Fruit fly (Drosophila melanogaster) whole organism, embryonic: ENCODE measurements around the gene superdeath.

Experiments
- Ada2b ChIP-seq: fragments of 200-800 bp; sonication (Bioruptor generic); IDR thresholded peaks from 2 replicates; pipeline ENCODE4 v1.3.6; 2022; ENCODE audit warnings: missing biosample characterization, missing genetic modification characterization
- C15 ChIP-seq: fragments of 200-800 bp; sonication (Bioruptor generic); IDR thresholded peaks from 3 replicates; pipeline ENCODE4 v1.3.6; 2022; ENCODE audit warnings: missing biosample characterization, missing genetic modification characterization
- CG10274 ChIP-seq: fragments of 200-800 bp; sonication (Bioruptor generic); optimal IDR thresholded peaks from 3 replicates; lab custom pipeline; 2017; ENCODE audit warnings: missing biosample characterization, mild to moderate bottlenecking, missing genetic modification characterization
- CG12942 ChIP-seq: fragments of 200-800 bp; sonication (Bioruptor generic); optimal IDR thresholded peaks from 3 replicates; lab custom pipeline; 2016; ENCODE audit warnings: missing biosample characterization, missing genetic modification characterization
- CG15269 ChIP-seq: fragments of 200-800 bp; sonication (Bioruptor generic); optimal IDR thresholded peaks from 2 replicates; lab custom pipeline; 2018; ENCODE audit warnings: missing biosample characterization, mild to moderate bottlenecking, missing genetic modification characterization, moderate library complexity
- CG15601 ChIP-seq: fragments of 200-800 bp; sonication (Bioruptor generic); optimal IDR thresholded peaks from 3 replicates; lab custom pipeline; 2019; ENCODE audit warnings: missing biosample characterization, mild to moderate bottlenecking, missing genetic modification characterization, moderate library complexity
- CG17328 ChIP-seq: fragments of 200-800 bp; sonication (Bioruptor generic); IDR thresholded peaks from 2 replicates; pipeline ENCODE4 v1.3.6; 2022; ENCODE audit warnings: missing biosample characterization, missing genetic modification characterization
- CG17912 ChIP-seq: fragments of 200-800 bp; sonication (Bioruptor generic); optimal IDR thresholded peaks from 2 replicates; lab custom pipeline; 2018; ENCODE audit warnings: missing biosample characterization, mild to moderate bottlenecking, missing genetic modification characterization
- CG31365 ChIP-seq: fragments of 200-800 bp; sonication (Bioruptor generic); optimal IDR thresholded peaks from 2 replicates; lab custom pipeline; 2018; ENCODE audit warnings: missing biosample characterization, mild to moderate bottlenecking, missing genetic modification characterization
- CG31441 ChIP-seq: fragments of 200-800 bp; sonication (Bioruptor generic); IDR thresholded peaks from 2 replicates; pipeline ENCODE4 v1.3.6; 2022; ENCODE audit warnings: missing biosample characterization, missing genetic modification characterization
- CG32767 ChIP-seq: fragments of 200-800 bp; sonication (Bioruptor generic); IDR thresholded peaks from 2 replicates; pipeline ENCODE4 v1.3.6; 2022; ENCODE audit warnings: missing biosample characterization, missing genetic modification characterization
- CG3838 ChIP-seq: fragments of 200-800 bp; sonication (Bioruptor generic); optimal IDR thresholded peaks from 3 replicates; lab custom pipeline; 2016; ENCODE audit warnings: missing biosample characterization, missing genetic modification characterization
- CG6689 ChIP-seq: fragments of 200-800 bp; sonication (Bioruptor generic); IDR thresholded peaks from 2 replicates; pipeline ENCODE4 v1.3.6; 2022; ENCODE audit warnings: missing biosample characterization, missing genetic modification characterization
- D19A ChIP-seq: fragments of 200-800 bp; optimal IDR thresholded peaks from 3 replicates; lab custom pipeline; 2019; ENCODE audit warnings: missing biosample characterization, mild to moderate bottlenecking, missing genetic modification characterization, moderate library complexity
- Dip3 ChIP-seq: fragments of 200-800 bp; sonication (Bioruptor generic); optimal IDR thresholded peaks from 3 replicates; lab custom pipeline; 2016; ENCODE audit warnings: missing biosample characterization, missing genetic modification characterization
- E2f2 ChIP-seq: fragments of 200-800 bp; sonication (Bioruptor generic); IDR thresholded peaks from 2 replicates; pipeline ENCODE4 v1.3.6; 2022; ENCODE audit warnings: missing biosample characterization, missing genetic modification characterization
- ERR ChIP-seq: fragments of 200-800 bp; sonication (Bioruptor generic); optimal IDR thresholded peaks from 2 replicates; lab custom pipeline; 2016; ENCODE audit warnings: missing biosample characterization, missing genetic modification characterization
- Eip74EF ChIP-seq, 2 experiments: fragments of 200-800 bp in 1 of 2; fragments of >200 bp in 1 of 2; sonication (Bioruptor generic) in 1 of 2; optimal IDR thresholded peaks; 2 replicates each; lab custom pipeline; 2017 to 2019; ENCODE audit warnings: missing biosample characterization in 2 of 2, missing genetic modification characterization in 2 of 2, mild to moderate bottlenecking in 1 of 2, moderate library complexity in 1 of 2
- Elba2 ChIP-seq: fragments of 200-800 bp; sonication (Bioruptor generic); optimal IDR thresholded peaks from 3 replicates; lab custom pipeline; 2016; ENCODE audit warnings: missing biosample characterization, missing genetic modification characterization
- Fer2 ChIP-seq: fragments of 200-800 bp; sonication (Bioruptor generic); optimal IDR thresholded peaks from 2 replicates; lab custom pipeline; 2018; ENCODE audit warnings: missing biosample characterization, mild to moderate bottlenecking, missing genetic modification characterization, moderate library complexity
- Gug ChIP-seq: fragments of 200-800 bp; sonication (Bioruptor generic); IDR thresholded peaks from 4 replicates; pipeline ENCODE4 v1.3.6; 2022; ENCODE audit warnings: missing biosample characterization, missing genetic modification characterization
- Hey ChIP-seq: fragments of 200-800 bp; sonication (Bioruptor generic); optimal IDR thresholded peaks from 3 replicates; lab custom pipeline; 2018; ENCODE audit warnings: missing biosample characterization, mild to moderate bottlenecking, missing genetic modification characterization
- Hr78 ChIP-seq, 2 experiments: fragments of 200-800 bp in 1 of 2; fragments of >200 bp in 1 of 2; sonication (Bioruptor generic) in 1 of 2; optimal IDR thresholded peaks; 2 replicates each; lab custom pipeline; 2017 to 2019; ENCODE audit warnings: missing biosample characterization in 2 of 2, missing genetic modification characterization in 2 of 2, mild to moderate bottlenecking in 1 of 2, moderate library complexity in 1 of 2
- MBD-R2 ChIP-seq: fragments of 200-800 bp; sonication (Bioruptor generic); IDR thresholded peaks from 2 replicates; pipeline ENCODE4 v1.3.6; 2022; ENCODE audit warnings: missing biosample characterization, missing genetic modification characterization
- Mes4 ChIP-seq: fragments of 200-800 bp; sonication (Bioruptor generic); optimal IDR thresholded peaks from 2 replicates; lab custom pipeline; 2016; ENCODE audit warnings: missing biosample characterization, missing genetic modification characterization
- Ssrp ChIP-seq: fragments of 200-800 bp; sonication (Bioruptor generic); optimal IDR thresholded peaks from 2 replicates; lab custom pipeline; 2018; ENCODE audit warnings: missing biosample characterization, mild to moderate bottlenecking, missing genetic modification characterization, moderate library complexity
- TFAM ChIP-seq: fragments of 200-800 bp; sonication (Bioruptor generic); optimal IDR thresholded peaks from 2 replicates; lab custom pipeline; 2017; ENCODE audit warnings: missing biosample characterization, missing genetic modification characterization, inconsistent platforms
- YL-1 ChIP-seq: fragments of 200-800 bp; sonication (Bioruptor generic); optimal IDR thresholded peaks from 3 replicates; lab custom pipeline; 2017; ENCODE audit warnings: missing biosample characterization, mild to moderate bottlenecking, missing genetic modification characterization
- al ChIP-seq: fragments of 200-800 bp; sonication (Bioruptor generic); IDR thresholded peaks from 2 replicates; pipeline ENCODE4 v1.3.6; 2022; ENCODE audit warnings: missing biosample characterization, missing genetic modification characterization
- ase ChIP-seq: fragments of 200-800 bp; sonication (Bioruptor generic); IDR thresholded peaks from 3 replicates; pipeline ENCODE4 v1.3.6; 2022; ENCODE audit warnings: missing biosample characterization, missing genetic modification characterization
- az2 ChIP-seq: fragments of 200-800 bp; sonication (Bioruptor generic); optimal IDR thresholded peaks from 3 replicates; lab custom pipeline; 2016; ENCODE audit warnings: missing biosample characterization, missing genetic modification characterization
- bigmax ChIP-seq: fragments of 200-800 bp; sonication (Bioruptor generic); optimal IDR thresholded peaks from 2 replicates; lab custom pipeline; 2018; ENCODE audit warnings: missing biosample characterization, mild to moderate bottlenecking, missing genetic modification characterization
- btn ChIP-seq: fragments of 200-800 bp; sonication (Bioruptor generic); optimal IDR thresholded peaks from 2 replicates; lab custom pipeline; 2016; ENCODE audit warnings: missing biosample characterization, missing genetic modification characterization
- dpn ChIP-seq, 2 experiments: fragments of 200-800 bp; sonication (Bioruptor generic); optimal IDR thresholded peaks; 3 replicates each; lab custom pipeline; 2016; ENCODE audit warnings: missing biosample characterization in 2 of 2, missing genetic modification characterization in 2 of 2
- emc ChIP-seq: fragments of 200-800 bp; sonication (Bioruptor generic); optimal IDR thresholded peaks from 2 replicates; lab custom pipeline; 2016; ENCODE audit warnings: missing biosample characterization, missing genetic modification characterization
- inv ChIP-seq: fragments of 200-800 bp; sonication (Bioruptor generic); IDR thresholded peaks from 2 replicates; pipeline ENCODE4 v1.3.6; 2022; ENCODE audit warnings: missing biosample characterization, missing genetic modification characterization; ENCODE audit not compliant: partially characterized antibody
- jumu ChIP-seq: fragments of 200-800 bp; sonication (Bioruptor generic); optimal IDR thresholded peaks from 3 replicates; lab custom pipeline; 2016; ENCODE audit warnings: missing biosample characterization, missing genetic modification characterization
- lbe ChIP-seq: fragments of 200-800 bp; sonication (Bioruptor generic); optimal IDR thresholded peaks from 2 replicates; lab custom pipeline; 2016; ENCODE audit warnings: missing biosample characterization, mild to moderate bottlenecking, missing genetic modification characterization
- nerfin-2 ChIP-seq: fragments of 200-800 bp; sonication (Bioruptor generic); IDR thresholded peaks from 2 replicates; pipeline ENCODE4 v1.3.6; 2022; ENCODE audit warnings: missing biosample characterization, missing genetic modification characterization; ENCODE audit not compliant: partially characterized antibody
- otp ChIP-seq: fragments of 200-800 bp; sonication (Bioruptor generic); IDR thresholded peaks from 3 replicates; pipeline ENCODE4, ENCODE4 v1.3.6; 2022; ENCODE audit warnings: missing biosample characterization, missing genetic modification characterization
- p53 ChIP-seq: fragments of 200-800 bp; sonication (Bioruptor generic); optimal IDR thresholded peaks from 2 replicates; lab custom pipeline; 2016; ENCODE audit warnings: missing biosample characterization, missing genetic modification characterization
- prd ChIP-seq, 3 experiments: fragments of >200 bp in 2 of 3; fragments of 200-800 bp in 1 of 3; sonication (Bioruptor generic) in 1 of 3; optimal IDR thresholded peaks in 2 of 3; IDR thresholded peaks in 1 of 3; 2 replicates in 2 of 3; 3 replicates in 1 of 3; pipeline versions ENCODE4 v1.3.6 to Lab custom; 2017 to 2022; ENCODE audit warnings: missing biosample characterization in 1 of 3, missing genetic modification characterization in 1 of 3
- psq ChIP-seq: fragments of 200-800 bp; sonication (Bioruptor generic); optimal IDR thresholded peaks from 2 replicates; lab custom pipeline; 2017; ENCODE audit warnings: missing biosample characterization, missing genetic modification characterization
- salm ChIP-seq: fragments of 200-800 bp; sonication (Bioruptor generic); optimal IDR thresholded peaks from 2 replicates; lab custom pipeline; 2018; ENCODE audit warnings: missing biosample characterization, mild to moderate bottlenecking, missing genetic modification characterization
- stc ChIP-seq: fragments of 200-800 bp; sonication (Bioruptor generic); IDR thresholded peaks from 2 replicates; pipeline ENCODE4 v1.3.6; 2022; ENCODE audit warnings: missing biosample characterization, missing genetic modification characterization
- tgo ChIP-seq: fragments of 200-800 bp; sonication (Bioruptor generic); IDR thresholded peaks from 3 replicates; pipeline ENCODE4 v1.3.6; 2022; ENCODE audit warnings: missing biosample characterization, missing genetic modification characterization
- toy ChIP-seq: fragments of 200-800 bp; sonication (Bioruptor generic); IDR thresholded peaks from 2 replicates; pipeline ENCODE4 v1.3.6; 2022; ENCODE audit warnings: missing biosample characterization, missing genetic modification characterization
- trh ChIP-seq: fragments of 200-800 bp; sonication (Bioruptor generic); optimal IDR thresholded peaks from 2 replicates; lab custom pipeline; 2016; ENCODE audit warnings: missing biosample characterization, missing genetic modification characterization

The superdeath gene

DNA sequence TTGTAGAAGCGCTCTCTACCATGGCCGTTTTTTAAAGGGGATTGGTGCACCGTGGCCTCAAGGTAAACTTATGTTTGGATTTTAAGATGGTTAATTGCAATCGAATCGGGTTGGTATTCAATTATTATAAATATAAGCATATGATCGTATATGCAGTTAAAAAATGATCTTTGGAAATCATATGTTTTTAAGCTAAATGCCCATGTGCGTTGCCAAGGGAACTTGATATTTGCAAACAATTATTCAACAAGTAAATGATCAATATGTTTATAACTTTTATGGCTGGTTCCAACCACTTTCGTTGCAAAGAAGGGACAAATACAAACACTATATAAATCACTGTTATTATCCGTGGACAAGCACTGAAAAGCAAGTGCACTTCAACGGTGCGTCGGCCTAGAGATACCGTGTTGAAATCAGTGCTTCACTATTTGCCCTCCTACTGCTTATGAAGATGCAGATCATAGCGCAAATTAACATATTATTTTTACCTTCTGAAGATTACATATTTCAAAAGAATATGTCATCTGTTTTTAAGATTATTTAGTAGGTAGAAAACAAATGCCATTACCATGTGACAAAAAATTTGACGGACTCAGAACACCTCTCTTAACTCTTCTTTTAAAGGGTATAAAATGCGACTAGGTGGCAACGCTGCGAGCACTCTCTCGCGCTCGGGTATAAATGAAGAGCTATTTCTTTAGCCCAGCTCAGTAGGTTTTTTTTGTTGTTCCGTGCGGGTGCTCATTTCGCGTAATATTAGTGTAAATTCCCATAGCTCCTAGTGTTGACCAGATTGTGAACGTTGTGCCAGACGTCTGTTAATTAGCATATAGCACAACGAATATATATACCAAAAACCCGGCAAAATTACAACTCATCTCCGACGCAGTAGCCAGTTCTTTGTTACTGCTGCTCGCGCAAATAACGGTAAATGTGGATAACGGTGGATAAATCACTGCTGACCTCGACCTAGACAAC lies 19.2 kb downstream of the superdeath start, which contains the start of gene rdog (continued):
- TF ChIP-seq trh (GFP tag; lab: Kevin White, UChicago) (no peak), CG15269 (tag; lab: Kevin White, UChicago) (peak; percentile 81), Hr78 (GFP tag; optimal IDR thresholded peaks at IDR 0.05; lab: Kevin White, UChicago) (no peak), stc (GFP tag; lab: Robert Waterston, UW) (peak; percentile 57; the same call in 1 of the 2 replicates), CG15601 (peak; percentile 67), Ada2b (peak; percentile 49), YL-1 (GFP tag; lab: Kevin White, UChicago) (peak; percentile 75), Dip3 (peak; percentile 80), ERR (GFP tag; lab: Kevin White, UChicago) (peak; percentile 54), CG32767 (GFP tag; lab: Robert Waterston, UW) (peak; percentile 65; the same call in 1 of the 2 replicates), Ssrp (tag; lab: Kevin White, UChicago) (peak; percentile 85), Hey (no peak), emc (GFP tag; lab: Kevin White, UChicago) (peak; percentile 69), prd (optimal IDR thresholded peaks at IDR 0.05; lab: Kevin White, UChicago) (no peak), prd (GFP tag; IDR thresholded peaks at IDR 0.05; lab: Robert Waterston, UW) (peak; percentile 65; the same call in 2 of the 3 replicates), nerfin-2 (GFP tag; lab: Robert Waterston, UW) (no peak), az2 (GFP tag; lab: Kevin White, UChicago) (peak; percentile 88), inv (GFP tag; lab: Robert Waterston, UW) (no peak), psq (GFP tag; lab: Kevin White, UChicago) (peak; percentile 48), dpn (GFP tag; optimal IDR thresholded peaks at IDR 0.05; lab: Kevin White, UChicago) (peak; percentile 86 to 88), p53 (peak; percentile 42), E2f2 (GFP tag; lab: Robert Waterston, UW) (peak; percentile 43; the same call in 1 of the 2 replicates), ase (GFP tag; lab: Robert Waterston, UW) (no peak), al (GFP tag; lab: Robert Waterston, UW) (peak; percentile 27; the same call in 1 of the 2 replicates), Elba2 (GFP tag; lab: Kevin White, UChicago) (no peak), Mes4 (peak; percentile 68), lbe (GFP tag; lab: Kevin White, UChicago) (peak; percentile 49), CG17328 (GFP tag; lab: Robert Waterston, UW) (peak; percentile 52; the same call in 1 of the 2 replicates), tgo (peak; percentile 64), toy (GFP tag; lab: Robert Waterston, UW) (no peak), Gug (GFP tag; lab: Robert Waterston, UW) (peak; percentile 32; the same call in 3 of the 4 replicates), CG31365 (no peak), CG31441 (GFP tag; lab: Robert Waterston, UW) (peak; percentile 52), C15 (GFP tag; lab: Robert Waterston, UW) (no peak), Eip74EF (GFP tag; optimal IDR thresholded peaks at IDR 0.05; lab: Kevin White, UChicago) (no peak), CG6689 (GFP tag; lab: Robert Waterston, UW) (peak; percentile 47), otp (GFP tag; lab: Robert Waterston, UW) (peak; percentile 38; the same call in 1 of the 3 replicates), jumu (peak; percentile 64), CG12942 (GFP tag; lab: Kevin White, UChicago) (peak; percentile 80), CG3838 (GFP tag; lab: Kevin White, UChicago) (peak; percentile 56), D19A (tag; lab: Kevin White, UChicago) (peak; percentile 66), MBD-R2 (GFP tag; lab: Robert Waterston, UW) (peak; percentile 42), CG17912 (GFP tag; lab: Kevin White, UChicago) (no peak), bigmax (GFP tag; lab: Kevin White, UChicago) (no peak), salm (peak; percentile 59), btn (GFP tag; lab: Kevin White, UChicago) (peak; percentile 62), TFAM (no peak), CG10274 (GFP tag; lab: Kevin White, UChicago) (peak; percentile 46), Fer2 (tag; lab: Kevin White, UChicago) (peak; percentile 48)
